Worm (Caenorhabditis elegans): ENCODE data around the gene C27A7.3.
A peak's percentile ranks its signal among the peaks of the same experiment; 100 is the strongest.

The C27A7.3 gene

DNA sequence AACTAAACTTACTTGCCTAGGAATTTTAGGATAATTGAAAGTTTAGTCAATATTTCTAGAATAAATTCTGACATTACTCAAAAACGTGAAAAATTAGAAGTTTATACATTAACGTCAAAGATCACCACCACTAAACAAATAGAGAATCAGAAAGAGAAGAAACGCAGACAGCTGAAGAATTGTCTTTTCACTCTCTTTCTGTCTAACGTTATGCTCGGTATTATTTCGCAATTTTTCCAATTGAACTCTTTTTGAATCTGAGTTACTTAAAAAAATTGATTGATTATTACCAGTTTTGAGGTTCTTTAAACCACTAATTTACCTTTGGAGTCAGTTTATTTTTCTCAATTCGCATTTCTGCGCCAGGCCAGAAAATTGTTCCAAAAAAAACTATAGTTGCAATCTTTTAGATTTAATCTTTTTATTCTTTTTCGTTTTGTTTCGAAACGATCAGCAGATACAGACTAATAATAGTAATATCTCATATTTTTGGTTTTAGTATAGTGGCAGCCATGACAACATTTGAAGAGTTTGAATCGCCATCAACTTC, 39.9 kb upstream of the C27A7.3 start, which contains the start of gene nhr-154 (continued):
- TF ChIP-seq daf-16 (GFP tag; optimal IDR thresholded peaks at IDR 0.05) (no peak), daf-16 (tag; optimal IDR thresholded peaks at IDR 0.05) (peak; percentile 33), daf-8 (GFP tag; IDR thresholded peaks at IDR 0.05) (no peak), daf-12 (tag; optimal IDR thresholded peaks at IDR 0.05) (no peak), set-16 (GFP tag; IDR thresholded peaks at IDR 0.05) (no peak), fkh-10 (GFP tag; optimal IDR thresholded peaks at IDR 0.05) (no peak), nhr-76 (tag; optimal IDR thresholded peaks at IDR 0.05) (no peak), jun-1 (tag; optimal IDR thresholded peaks at IDR 0.05) (no peak), nhr-237 (tag; optimal IDR thresholded peaks at IDR 0.05) (no peak), hif-1 (tag; optimal IDR thresholded peaks at IDR 0.05) (peak in 1 of 2 experiments; percentile 62), aha-1 (tag) (peak; percentile 52), aly-2 (tag; optimal IDR thresholded peaks at IDR 0.05) (no peak), pqm-1 (tag; optimal IDR thresholded peaks at IDR 0.05) (peak; percentile 4), zfp-3 (GFP tag; conservative IDR thresholded peaks at IDR 0.05) (no peak), mep-1 (tag; optimal IDR thresholded peaks at IDR 0.05) (peak; percentile 20), ces-1 (GFP tag; optimal IDR thresholded peaks at IDR 0.05) (no peak)

DNA sequence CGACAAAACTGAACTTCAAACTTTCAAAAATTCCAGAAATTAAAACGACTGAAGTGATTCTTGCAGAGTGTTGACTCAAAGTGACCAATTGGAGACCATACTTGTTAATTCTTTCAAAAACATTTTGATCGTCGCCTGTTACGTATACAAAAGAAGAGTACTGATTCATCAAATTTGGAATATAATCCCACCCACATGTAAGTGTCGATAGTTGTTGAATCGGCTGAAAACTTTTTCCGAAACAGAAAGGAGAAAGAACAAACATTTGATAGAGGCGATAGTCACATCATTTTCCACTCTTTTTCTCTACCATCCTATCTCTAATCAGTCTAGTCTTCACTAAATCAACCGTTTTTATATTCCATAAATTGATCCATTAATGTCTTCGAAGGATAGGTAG, 36.8 kb upstream of the C27A7.3 start, which contains the start of gene nhr-153:
Gene nhr-153, plus strand, starts transcription at position 301 of the 400 bp plus-strand sequence.
- TF ChIP-seq aha-1 (tag) (peak; percentile 67), egl-27 (tag; optimal IDR thresholded peaks at IDR 0.05) (no peak), nhr-28 (tag; optimal IDR thresholded peaks at IDR 0.05) (peak; percentile 19)

DNA sequence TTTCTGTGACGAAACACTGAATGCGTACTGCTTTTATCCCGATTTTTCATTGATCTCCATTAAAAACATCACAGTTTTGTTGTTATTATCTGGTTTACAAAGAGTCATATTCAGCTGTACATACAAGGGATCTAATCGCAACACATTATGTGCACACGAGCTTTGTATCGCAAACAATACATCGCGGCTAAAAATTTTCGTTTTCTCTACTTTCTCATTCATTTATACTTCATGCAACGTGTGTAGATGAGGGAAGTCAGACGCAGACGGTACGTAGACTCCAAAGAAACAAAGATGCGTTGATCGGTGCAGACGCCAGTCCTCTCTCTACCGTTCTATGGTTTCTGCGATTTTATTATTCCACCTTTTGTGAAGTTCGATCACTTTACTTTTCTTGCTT, 33.9 kb upstream of the C27A7.3 start, which contains the start of gene nhr-136:
Gene nhr-136, plus strand, starts transcription at position 301 of the 400 bp plus-strand sequence.
- TF ChIP-seq set-16 (GFP tag; IDR thresholded peaks at IDR 0.05) (no peak), daf-12 (tag; optimal IDR thresholded peaks at IDR 0.05) (no peak), mxl-3 (GFP tag; optimal IDR thresholded peaks at IDR 0.05) (peak; percentile 39), daf-16 (GFP tag; optimal IDR thresholded peaks at IDR 0.05) (no peak), daf-16 (tag; optimal IDR thresholded peaks at IDR 0.05) (peak; percentile 5), php-3 (GFP tag; IDR thresholded peaks at IDR 0.05) (no peak), dve-1 (tag; optimal IDR thresholded peaks at IDR 0.05; ENCODE audit: insufficient read depth) (peak; percentile 26), nhr-28 (tag; optimal IDR thresholded peaks at IDR 0.05) (peak; percentile 42)

DNA sequence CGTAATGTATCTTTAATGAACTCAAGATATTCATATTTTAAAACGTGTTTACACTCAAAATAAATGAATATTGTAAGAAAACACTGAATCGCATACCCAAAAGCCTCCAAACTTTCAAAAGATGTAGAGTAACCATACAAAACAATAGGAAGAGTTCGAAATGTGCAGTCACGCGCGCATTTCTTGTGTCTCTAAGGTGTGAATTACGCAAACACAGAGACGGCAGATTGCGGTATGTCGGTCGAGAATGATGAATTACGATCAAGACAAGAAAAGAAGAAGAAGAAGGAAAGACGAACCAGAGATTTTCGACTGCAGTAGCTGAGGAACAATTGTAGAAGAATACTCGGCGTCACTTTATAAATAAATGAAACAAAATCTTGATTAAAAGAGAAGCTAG, 29.3 kb upstream of the C27A7.3 start, which contains the start of gene lhpp-1:
Gene lhpp-1, minus strand, starts transcription at position 354 of the 400 bp plus-strand sequence.
- TF ChIP-seq fkh-10 (GFP tag; optimal IDR thresholded peaks at IDR 0.05) = no peak
- no peak for TF ChIP-seq ZK337.2 (GFP tag; IDR thresholded peaks at IDR 0.05)
- no peak for TF ChIP-seq ceh-62 (tag; optimal IDR thresholded peaks at IDR 0.05)
- TF ChIP-seq ZK546.5 (tag; optimal IDR thresholded peaks at IDR 0.05) = no peak
- TF ChIP-seq daf-19 (GFP tag; conservative IDR thresholded peaks at IDR 0.05) = no peak
- TF ChIP-seq vab-7 (GFP tag; IDR thresholded peaks at IDR 0.05) = no peak
- TF ChIP-seq F10B5.3 (tag; optimal IDR thresholded peaks at IDR 0.05) = no peak
- peak; percentile 23 for TF ChIP-seq aha-1 (tag)
- peak; percentile 56 for TF ChIP-seq hlh-30 (tag; optimal IDR thresholded peaks at IDR 0.05; ENCODE audit: insufficient read depth)
- no peak for TF ChIP-seq lir-3 (tag; optimal IDR thresholded peaks at IDR 0.05)
- TF ChIP-seq F44E2.7 (GFP tag; IDR thresholded peaks at IDR 0.05) = no peak
- TF ChIP-seq nhr-28 (tag; optimal IDR thresholded peaks at IDR 0.05) = peak; percentile 46
- no peak for TF ChIP-seq lin-38 (GFP tag; IDR thresholded peaks at IDR 0.05)
- TF ChIP-seq daf-12 (tag; optimal IDR thresholded peaks at IDR 0.05) = no peak
- no peak for TF ChIP-seq cey-2 (tag; optimal IDR thresholded peaks at IDR 0.05; ENCODE audit: borderline replicate concordance, insufficient read depth)
- TF ChIP-seq mes-2 (tag; optimal IDR thresholded peaks at IDR 0.05; ENCODE audit: poor library complexity, severe bottlenecking) = peak; percentile 19
- TF ChIP-seq ceh-28 (tag; optimal IDR thresholded peaks at IDR 0.05) = no peak
- no peak for TF ChIP-seq tra-1 (GFP tag; IDR thresholded peaks at IDR 0.05)
- peak; percentile 53 for TF ChIP-seq nhr-6 (tag; optimal IDR thresholded peaks at IDR 0.05)
- no peak for TF ChIP-seq zip-11 (GFP tag; IDR thresholded peaks at IDR 0.05)
- no peak for TF ChIP-seq rbr-2 (tag; optimal IDR thresholded peaks at IDR 0.05)
- no peak for TF ChIP-seq nhr-76 (tag; optimal IDR thresholded peaks at IDR 0.05)
- no peak for TF ChIP-seq sdz-12 (GFP tag; optimal IDR thresholded peaks at IDR 0.05)
- no peak for TF ChIP-seq snpc-1.2 (GFP tag; IDR thresholded peaks at IDR 0.05)
- TF ChIP-seq lin-39 (tag; optimal IDR thresholded peaks at IDR 0.05) = no peak
- no peak for TF ChIP-seq spr-3 (GFP tag; optimal IDR thresholded peaks at IDR 0.05)
- TF ChIP-seq dpl-1 (GFP tag; optimal IDR thresholded peaks at IDR 0.05) = peak; percentile 11
- no peak for TF ChIP-seq nhr-48 (tag; optimal IDR thresholded peaks at IDR 0.05)
- TF ChIP-seq madf-9 (GFP tag; conservative IDR thresholded peaks at IDR 0.05) = no peak

Data from whole organism, L4 larva.